Worm (Caenorhabditis elegans) whole organism, early embryonic: ENCODE results near the gene cope-1.

Experiments
- ama-1 ChIP-seq: fragments of 150-350 bp; optimal IDR thresholded peaks from 2 replicates; lab custom pipeline; 2014
- flt-1 ChIP-seq: fragments of 200-800 bp; sonication (Bioruptor generic); IDR thresholded peaks from 2 replicates; pipeline ENCODE4 v1.3.6; 2022; ENCODE audit warnings: missing genetic modification characterization, missing compliant biosample characterization
- hmg-4 ChIP-seq: fragments of 200-800 bp; sonication (Bioruptor generic); optimal IDR thresholded peaks from 2 replicates; lab custom pipeline; 2018; ENCODE audit warnings: mild to moderate bottlenecking, missing genetic modification characterization, missing compliant biosample characterization
- hnd-1 ChIP-seq: sonication (generic microtip); optimal IDR thresholded peaks from 2 replicates; lab custom pipeline; 2016; ENCODE audit warnings: missing genetic modification characterization, missing compliant biosample characterization
- pes-1 ChIP-seq: fragments of 200-800 bp; sonication (Bioruptor generic); IDR thresholded peaks from 2 replicates; pipeline ENCODE4 v1.3.6; 2022; ENCODE audit warnings: missing genetic modification reagents, missing genetic modification characterization, missing compliant biosample characterization
- scrt-1 ChIP-seq: fragments of 200-800 bp; sonication (Bioruptor generic); IDR thresholded peaks from 2 replicates; pipeline ENCODE4 v1.3.6; 2022; ENCODE audit warnings: missing genetic modification characterization, missing compliant biosample characterization
- sea-1 ChIP-seq: fragments of 200-800 bp; sonication (Bioruptor generic); conservative IDR thresholded peaks from 2 replicates; pipeline ENCODE4 v1.3.6; 2022; ENCODE audit warnings: missing genetic modification characterization, missing compliant biosample characterization
- tbx-11 ChIP-seq: fragments of 200-800 bp; sonication (Bioruptor generic); IDR thresholded peaks from 2 replicates; pipeline ENCODE4 v1.3.6; 2022; ENCODE audit warnings: missing genetic modification characterization, missing compliant biosample characterization
- tra-4 ChIP-seq: sonication (generic microtip); optimal IDR thresholded peaks from 2 replicates; lab custom pipeline; 2017; ENCODE audit warnings: missing genetic modification characterization, missing compliant biosample characterization

DNA sequence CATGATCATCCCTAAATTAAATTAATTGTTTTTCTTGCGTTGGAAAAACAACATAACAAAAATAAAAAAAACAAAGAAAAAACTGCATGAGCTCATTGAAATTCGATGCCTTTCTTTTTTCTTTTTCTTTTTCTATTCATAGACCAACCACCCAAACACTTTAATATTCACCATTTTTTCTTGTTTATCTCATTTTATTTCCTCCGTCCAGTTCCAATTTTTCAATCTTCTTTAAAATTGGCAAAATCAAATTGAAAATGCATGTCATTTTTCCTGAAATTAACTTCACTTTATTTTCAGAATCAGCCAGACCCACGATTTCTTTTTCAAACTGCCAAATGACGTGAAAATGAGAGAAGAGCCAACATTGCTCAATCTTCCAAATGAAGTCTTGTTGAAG is 40.2 kb upstream of the cope-1 start, which contains the start of gene T03F6.4:
- TF ChIP-seq ama-1 (lab: Kevin White, UChicago) (no peak), hmg-4 (GFP tag; lab: Kevin White, UChicago) (no peak), flt-1 (GFP tag; lab: Robert Waterston, UW) (no peak), tbx-11 (GFP tag; lab: Robert Waterston, UW) (no peak), tra-4 (tag; lab: Kevin White, UChicago) (no peak), sea-1 (GFP tag; lab: Robert Waterston, UW) (no peak), hnd-1 (no peak), pes-1 (no peak), scrt-1 (no peak)
